Fruit fly (Drosophila melanogaster) whole organism: Measurements from ENCODE around the gene sog.

ENCODE experiments used
- Dll ChIP-seq: fragments of >200 bp; optimal IDR thresholded peaks from 2 replicates; lab custom pipeline; 2017
- usp ChIP-seq: fragments of >200 bp; optimal IDR thresholded peaks from 2 replicates; lab custom pipeline; 2017; ENCODE audit warnings: missing biosample characterization, missing genetic modification characterization, mixed read lengths

DNA sequence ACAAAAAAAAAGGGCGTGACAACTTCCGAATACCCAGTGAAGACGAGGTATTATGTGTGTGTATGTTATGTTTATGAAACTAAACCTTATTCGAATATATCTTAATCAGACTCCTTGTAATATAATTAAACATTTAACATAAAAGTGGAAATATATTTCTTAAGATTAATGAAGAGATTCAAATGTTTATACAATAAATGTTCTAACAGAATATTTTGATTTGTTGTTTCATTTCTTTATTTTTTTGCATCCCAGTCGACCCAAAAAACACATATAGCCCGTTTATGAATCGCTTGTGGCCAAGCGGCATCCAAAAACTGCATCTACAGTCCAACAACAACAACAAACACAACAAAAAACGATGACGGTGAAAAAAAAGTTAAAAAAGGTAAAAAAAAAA is 8.8 kb upstream of the sog start:
- no peak for TF ChIP-seq Dll (lab: Kevin White, UChicago)
- TF ChIP-seq usp (GFP tag; lab: Kevin White, UChicago), result no peak
